Worm (Caenorhabditis elegans) whole organism, young adult: Measurements from ENCODE around the gene C30G7.3.

ENCODE experiments used
- B0035.1 ChIP-seq: sonication (generic microtip); optimal IDR thresholded peaks from 2 replicates; lab custom pipeline; 2016; ENCODE audit warnings: missing genetic modification characterization, mild to moderate bottlenecking, missing compliant biosample characterization, missing genotype, missing genetic modification reagents
- B0336.3 ChIP-seq: fragments of 200-800 bp; sonication (Bioruptor generic); IDR thresholded peaks from 2 replicates; pipeline ENCODE4 v1.3.6; 2022; ENCODE audit warnings: missing genetic modification characterization, missing compliant biosample characterization
- F22D6.2 ChIP-seq: sonication (generic microtip); optimal IDR thresholded peaks from 2 replicates; lab custom pipeline; 2016; ENCODE audit warnings: mild to moderate bottlenecking, missing genetic modification characterization, missing compliant biosample characterization
- F23B12.7 ChIP-seq: sonication (generic microtip); optimal IDR thresholded peaks from 2 replicates; lab custom pipeline; 2017; ENCODE audit warnings: missing genetic modification characterization, mild to moderate bottlenecking, missing compliant biosample characterization, antibody characterized with exemption, moderate library complexity; ENCODE audit not compliant: insufficient read depth
- F55B11.4 ChIP-seq: sonication (generic microtip); optimal IDR thresholded peaks from 2 replicates; lab custom pipeline; 2016; ENCODE audit warnings: missing compliant biosample characterization, missing genetic modification characterization, borderline replicate concordance; ENCODE audit not compliant: insufficient read depth
- K12H6.12 ChIP-seq: fragments of 200-800 bp; sonication (Bioruptor generic); optimal IDR thresholded peaks from 2 replicates; lab custom pipeline; 2018; ENCODE audit warnings: mild to moderate bottlenecking, missing genetic modification characterization, missing compliant biosample characterization
- T26A5.8 ChIP-seq: sonication (generic microtip); optimal IDR thresholded peaks from 2 replicates; lab custom pipeline; 2016; ENCODE audit warnings: missing genetic modification characterization, missing compliant biosample characterization
- Y53G8AR.9 ChIP-seq: fragments of 200-800 bp; sonication (Bioruptor generic); conservative IDR thresholded peaks from 2 replicates; pipeline ENCODE4 v1.3.6; 2022; ENCODE audit warnings: missing genetic modification reagents, missing genetic modification characterization, missing compliant biosample characterization
- akir-1 ChIP-seq: fragments of 200-800 bp; sonication (Bioruptor generic); optimal IDR thresholded peaks from 2 replicates; lab custom pipeline; 2018; ENCODE audit warnings: mild to moderate bottlenecking, missing genetic modification characterization, moderate library complexity, missing compliant biosample characterization
- atf-7 ChIP-seq: sonication (generic microtip); optimal IDR thresholded peaks from 2 replicates; lab custom pipeline; 2017; ENCODE audit warnings: mild to moderate bottlenecking, missing genetic modification characterization, missing compliant biosample characterization
- attf-3 ChIP-seq: fragments of 200-800 bp; sonication (Bioruptor generic); conservative IDR thresholded peaks from 2 replicates; pipeline ENCODE4 v1.3.6; 2022; ENCODE audit warnings: missing genetic modification reagents, missing genetic modification characterization, missing compliant biosample characterization
- bed-1 ChIP-seq: fragments of 200-800 bp; sonication (Bioruptor generic); IDR thresholded peaks from 2 replicates; pipeline ENCODE4 v1.3.6; 2022; ENCODE audit warnings: missing genetic modification reagents, missing genetic modification characterization, missing compliant biosample characterization
- ccch-3 ChIP-seq: fragments of 200-800 bp; sonication (Bioruptor generic); optimal IDR thresholded peaks from 2 replicates; lab custom pipeline; 2018; ENCODE audit warnings: mild to moderate bottlenecking, missing genetic modification characterization, missing compliant biosample characterization
- ceh-100 ChIP-seq: fragments of 200-800 bp; sonication (Bioruptor generic); IDR thresholded peaks from 2 replicates; pipeline ENCODE4 v1.3.6; 2022; ENCODE audit warnings: missing genetic modification reagents, missing genetic modification characterization, missing compliant biosample characterization
- ceh-27 ChIP-seq: fragments of 200-800 bp; sonication (Bioruptor generic); optimal IDR thresholded peaks from 2 replicates; lab custom pipeline; 2018; ENCODE audit warnings: mild to moderate bottlenecking, missing genetic modification characterization, moderate library complexity, missing compliant biosample characterization
- ceh-58 ChIP-seq: fragments of 200-800 bp; sonication (Bioruptor generic); IDR thresholded peaks from 2 replicates; pipeline ENCODE4 v1.3.6; 2022; ENCODE audit warnings: missing genetic modification characterization, missing compliant biosample characterization
- ets-4 ChIP-seq: fragments of 200-800 bp; sonication (Bioruptor generic); optimal IDR thresholded peaks from 2 replicates; lab custom pipeline; 2018; ENCODE audit warnings: mild to moderate bottlenecking, missing genetic modification characterization, missing compliant biosample characterization
- gei-17 ChIP-seq: fragments of 200-800 bp; sonication (Bioruptor generic); optimal IDR thresholded peaks from 2 replicates; lab custom pipeline; 2018; ENCODE audit warnings: mild to moderate bottlenecking, missing genetic modification characterization, missing compliant biosample characterization
- hlh-12 ChIP-seq: sonication (generic microtip); optimal IDR thresholded peaks from 2 replicates; lab custom pipeline; 2016; ENCODE audit warnings: missing genetic modification characterization, missing compliant biosample characterization
- hmg-1.2 ChIP-seq: fragments of 200-800 bp; sonication (Bioruptor generic); IDR thresholded peaks from 2 replicates; pipeline ENCODE4 v1.3.6; 2022; ENCODE audit warnings: missing genetic modification reagents, missing genetic modification characterization, missing compliant biosample characterization
- hrde-1 ChIP-seq: sonication (generic microtip); optimal IDR thresholded peaks from 2 replicates; lab custom pipeline; 2016; ENCODE audit warnings: missing genetic modification characterization, mild to moderate bottlenecking, missing compliant biosample characterization, moderate library complexity, missing genotype, missing genetic modification reagents, borderline replicate concordance
- let-526 ChIP-seq: fragments of 200-800 bp; sonication (Bioruptor generic); IDR thresholded peaks from 2 replicates; pipeline ENCODE4 v1.3.6; 2022; ENCODE audit warnings: missing genetic modification reagents, missing genetic modification characterization, missing compliant biosample characterization
- lin-26 ChIP-seq: fragments of 200-800 bp; sonication (Bioruptor generic); IDR thresholded peaks from 2 replicates; pipeline ENCODE4 v1.3.6; 2022; ENCODE audit warnings: missing genetic modification reagents, missing genetic modification characterization, missing compliant biosample characterization
- lin-35 ChIP-seq, 3 experiments: fragments of 150-350 bp in 2 of 3; sonication (generic microtip) in 1 of 3; optimal IDR thresholded peaks; 2 replicates each; lab custom pipeline; 2014 to 2018; ENCODE audit warnings: missing biosample characterization in 3 of 3, missing genetic modification characterization in 3 of 3, missing genetic modification reagents in 3 of 3
- madf-10 ChIP-seq: sonication (generic microtip); optimal IDR thresholded peaks from 2 replicates; lab custom pipeline; 2016; ENCODE audit warnings: mild to moderate bottlenecking, missing genetic modification characterization, missing compliant biosample characterization
- madf-6 ChIP-seq: fragments of 200-800 bp; sonication (Bioruptor generic); IDR thresholded peaks from 2 replicates; pipeline ENCODE4 v1.3.6; 2022; ENCODE audit warnings: missing genetic modification reagents, missing genetic modification characterization, missing compliant biosample characterization
- nfya-1 ChIP-seq: sonication (generic microtip); optimal IDR thresholded peaks from 2 replicates; lab custom pipeline; 2017; ENCODE audit warnings: antibody characterized with exemption, missing compliant biosample characterization, missing genetic modification characterization, borderline replicate concordance; ENCODE audit not compliant: insufficient read depth
- nhr-179 ChIP-seq: sonication (generic microtip); optimal IDR thresholded peaks from 2 replicates; lab custom pipeline; 2016; ENCODE audit warnings: mild to moderate bottlenecking, missing genetic modification characterization, missing compliant biosample characterization
- nhr-27 ChIP-seq: fragments of 200-800 bp; sonication (Bioruptor generic); optimal IDR thresholded peaks from 2 replicates; lab custom pipeline; 2018; ENCODE audit warnings: mild to moderate bottlenecking, missing genetic modification characterization, moderate library complexity, missing compliant biosample characterization
- pbrm-1 ChIP-seq: fragments of 200-800 bp; sonication (Bioruptor generic); IDR thresholded peaks from 2 replicates; pipeline ENCODE4 v1.3.6; 2022; ENCODE audit warnings: missing genetic modification reagents, missing genetic modification characterization, missing compliant biosample characterization
- pha-4 ChIP-seq: fragments of 150-350 bp; sonication (generic microtip); optimal IDR thresholded peaks from 2 replicates; lab custom pipeline; 2014; ENCODE audit warnings: missing biosample characterization, missing genetic modification reagents, missing genetic modification characterization
- somi-1 ChIP-seq: fragments of 200-800 bp; sonication (Bioruptor generic); optimal IDR thresholded peaks from 2 replicates; lab custom pipeline; 2018; ENCODE audit warnings: mild to moderate bottlenecking, missing genetic modification characterization, missing compliant biosample characterization
- tbp1 ChIP-seq: fragments of 200-800 bp; sonication (Bioruptor generic); optimal IDR thresholded peaks from 2 replicates; lab custom pipeline; 2018; ENCODE audit warnings: mild to moderate bottlenecking, missing genetic modification characterization, missing compliant biosample characterization
- xnd-1 ChIP-seq: sonication (generic microtip); optimal IDR thresholded peaks from 2 replicates; lab custom pipeline; 2016; ENCODE audit warnings: missing genotype, missing genetic modification reagents, missing genetic modification characterization, missing compliant biosample characterization
- zim-3 ChIP-seq: sonication (generic microtip); optimal IDR thresholded peaks from 2 replicates; lab custom pipeline; 2017; ENCODE audit warnings: mild to moderate bottlenecking, missing genetic modification characterization, moderate library complexity, missing compliant biosample characterization

The C30G7.3 gene

DNA sequence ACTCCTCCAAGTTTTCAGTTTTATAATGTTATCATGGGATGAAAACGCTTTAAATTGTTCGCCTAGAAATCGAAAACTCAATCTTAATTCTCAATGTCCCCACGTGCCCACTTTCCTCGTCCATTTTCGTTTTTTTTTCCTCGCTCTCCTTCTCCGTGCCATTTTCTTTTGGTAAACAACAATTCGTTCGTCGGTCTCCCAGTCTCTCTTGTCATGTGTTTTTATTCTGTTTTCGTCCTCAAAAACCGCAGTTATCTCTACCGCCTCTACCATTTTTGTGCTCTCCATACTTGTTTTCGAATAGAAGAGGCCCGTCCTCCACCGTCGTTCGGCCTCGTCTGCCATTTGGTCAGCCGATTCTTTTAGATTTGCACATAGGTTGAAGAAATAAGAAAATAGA is 3.1 kb upstream of the C30G7.3 start:
- TF ChIP-seq hmg-1.2 (GFP tag; lab: Robert Waterston, UW) (peak; percentile 25; the same call in 1 of the 2 replicates), ceh-27 (GFP tag; lab: Kevin White, UChicago) (peak; percentile 60), K12H6.12 (tag; lab: Kevin White, UChicago) (peak; percentile 74), F55B11.4 (tag; lab: Kevin White, UChicago) (no peak), lin-35 (GFP tag; optimal IDR thresholded peaks at IDR 0.05; lab: Kevin White, UChicago) (no peak), gei-17 (GFP tag; lab: Kevin White, UChicago) (no peak), pbrm-1 (GFP tag; lab: Robert Waterston, UW) (no peak), let-526 (GFP tag; lab: Robert Waterston, UW) (0 out of 2 replicates have a peak, but pooled peaks have one; percentile 27)

DNA sequence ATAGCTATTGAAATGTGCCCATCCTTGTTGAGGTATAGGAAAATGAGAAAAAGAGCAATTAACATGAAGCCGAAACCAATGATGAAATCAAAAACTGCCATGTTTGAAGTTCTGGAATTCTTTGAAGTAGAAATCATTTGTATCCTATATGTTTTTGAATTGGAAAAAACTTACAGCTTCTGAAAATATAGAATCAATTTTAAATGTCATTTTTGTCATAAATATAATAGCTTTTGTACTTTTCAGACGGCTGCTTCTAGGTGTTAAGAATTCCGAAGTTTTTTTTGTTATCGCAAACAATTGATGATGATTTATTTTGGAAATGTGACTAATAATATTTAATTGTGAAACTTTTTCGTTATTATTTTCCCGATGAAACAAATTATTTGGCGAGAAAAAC is 1.5 kb upstream of the C30G7.3 start, which contains the start of gene C30G7.4:
Gene C30G7.4 (minus strand): TSS at position 101 of the 400 bp plus-strand sequence.
- TF ChIP-seq xnd-1 (tag; lab: Kevin White, UChicago), result no peak
- TF ChIP-seq F22D6.2 (tag; lab: Kevin White, UChicago), result no peak
- no peak for TF ChIP-seq T26A5.8 (tag; lab: Kevin White, UChicago)
- no peak for TF ChIP-seq bed-1 (GFP tag; lab: Robert Waterston, UW)
- TF ChIP-seq B0336.3 (GFP tag; lab: Robert Waterston, UW), result no peak
- TF ChIP-seq ets-4 (GFP tag; lab: Kevin White, UChicago), result no peak
- TF ChIP-seq tbp1 (GFP tag; lab: Kevin White, UChicago), result no peak
- TF ChIP-seq hlh-12 (tag; lab: Kevin White, UChicago), result no peak
- TF ChIP-seq hmg-1.2 (GFP tag; lab: Robert Waterston, UW), result no peak
- no peak for TF ChIP-seq Y53G8AR.9 (GFP tag; lab: Robert Waterston, UW)
- TF ChIP-seq pha-4 (tag; lab: Kevin White, UChicago), result no peak
- TF ChIP-seq nfya-1, result no peak
- no peak for TF ChIP-seq ceh-58
- no peak for TF ChIP-seq hrde-1 (tag; lab: Kevin White, UChicago)
- no peak for TF ChIP-seq B0035.1 (tag; lab: Kevin White, UChicago)
- TF ChIP-seq akir-1, result no peak

DNA sequence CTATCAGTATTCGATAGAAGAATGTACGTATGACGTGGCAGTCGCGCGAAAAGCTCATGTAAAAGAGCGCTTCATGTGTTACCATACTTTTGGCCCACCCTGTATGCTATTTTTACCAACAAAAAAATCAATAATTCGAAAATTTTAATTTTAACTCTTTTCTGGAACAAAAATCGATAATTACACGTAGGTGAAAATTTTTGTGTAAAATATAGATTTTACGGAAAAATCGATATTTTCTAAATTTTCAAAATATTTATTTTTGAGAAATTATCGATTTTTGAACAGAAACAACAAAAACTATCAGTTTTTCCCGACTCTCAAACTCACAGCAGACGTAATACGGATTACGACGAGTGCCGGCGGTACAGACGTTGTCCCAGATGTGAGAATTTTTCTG is 380 bp downstream of the C30G7.3 start:
- TF ChIP-seq ceh-100 (no peak), zim-3 (tag; lab: Kevin White, UChicago) (no peak), lin-35 (GFP tag; optimal IDR thresholded peaks at IDR 0.05; lab: Kevin White, UChicago) (no peak), nhr-179 (no peak), atf-7 (no peak), madf-10 (tag; lab: Kevin White, UChicago) (no peak), attf-3 (GFP tag; lab: Robert Waterston, UW) (no peak), B0336.3 (GFP tag; lab: Robert Waterston, UW) (no peak), somi-1 (GFP tag; lab: Kevin White, UChicago) (no peak), F23B12.7 (tag; lab: Kevin White, UChicago) (no peak), lin-26 (GFP tag; lab: Robert Waterston, UW) (no peak), madf-6 (GFP tag; lab: Robert Waterston, UW) (no peak), ccch-3 (no peak), nhr-27 (tag; lab: Kevin White, UChicago) (no peak)
- TF ChIP-seq, all 124 proteins: peak for 0
